Worm (Caenorhabditis elegans) whole organism, L3 larva: ENCODE data around the gene F47B8.10.

Experiments
- R02D3.7 ChIP-seq: fragments of 150-350 bp; optimal IDR thresholded peaks from 2 replicates; lab custom pipeline; 2014; ENCODE audit warnings: missing biosample characterization, missing genetic modification characterization
- aly-2 ChIP-seq: fragments of 150-350 bp; optimal IDR thresholded peaks from 2 replicates; lab custom pipeline; 2014; ENCODE audit warnings: missing biosample characterization, missing genetic modification characterization
- ceh-16 ChIP-seq: sonication (generic microtip); optimal IDR thresholded peaks from 2 replicates; lab custom pipeline; 2017; ENCODE audit warnings: missing biosample characterization, missing genetic modification characterization
- ceh-82 ChIP-seq: fragments of 150-350 bp; optimal IDR thresholded peaks from 2 replicates; lab custom pipeline; 2014; ENCODE audit warnings: missing biosample characterization, missing genetic modification characterization
- daf-12 ChIP-seq: fragments of 150-350 bp; optimal IDR thresholded peaks from 2 replicates; lab custom pipeline; 2014; ENCODE audit warnings: missing biosample characterization, missing genetic modification reagents, missing genetic modification characterization
- egl-27 ChIP-seq: sonication (generic microtip); optimal IDR thresholded peaks from 4 replicates; lab custom pipeline; 2017; ENCODE audit warnings: missing biosample characterization, missing genetic modification reagents, missing genetic modification characterization
- egl-5 ChIP-seq: fragments of 150-350 bp; optimal IDR thresholded peaks from 2 replicates; lab custom pipeline; 2017; ENCODE audit warnings: missing biosample characterization, missing genetic modification reagents, missing genetic modification characterization, inconsistent platforms
- elt-2 ChIP-seq: sonication (generic microtip); optimal IDR thresholded peaks from 2 replicates; lab custom pipeline; 2016; ENCODE audit warnings: missing genetic modification reagents, mild to moderate bottlenecking, missing genetic modification characterization, missing compliant biosample characterization
- elt-3 ChIP-seq, 3 experiments: fragments of 150-350 bp in 1 of 3; sonication (generic microtip) in 2 of 3; optimal IDR thresholded peaks; 2 replicates in 2 of 3; 4 replicates in 1 of 3; lab custom pipeline; 2014 to 2017; ENCODE audit warnings: missing biosample characterization in 3 of 3, missing genetic modification characterization in 3 of 3
- eor-1 ChIP-seq, 2 experiments: fragments of 150-350 bp; optimal IDR thresholded peaks; 2 replicates each; lab custom pipeline; 2014 to 2018; ENCODE audit warnings: missing biosample characterization in 2 of 2, missing genetic modification characterization in 2 of 2
- fkh-10 ChIP-seq: sonication (generic microtip); optimal IDR thresholded peaks from 2 replicates; lab custom pipeline; 2017; ENCODE audit warnings: missing biosample characterization, missing genetic modification reagents, missing genetic modification characterization
- fkh-2 ChIP-seq: fragments of 150-350 bp; optimal IDR thresholded peaks from 2 replicates; lab custom pipeline; 2014; ENCODE audit warnings: missing biosample characterization, missing genetic modification reagents, missing genetic modification characterization
- jun-1 ChIP-seq: fragments of 150-350 bp; optimal IDR thresholded peaks from 2 replicates; lab custom pipeline; 2014; ENCODE audit warnings: missing biosample characterization, missing genetic modification reagents, missing genetic modification characterization
- lin-39 ChIP-seq: fragments of 150-350 bp; optimal IDR thresholded peaks from 2 replicates; lab custom pipeline; 2018; ENCODE audit warnings: missing biosample characterization, missing genetic modification reagents, missing genetic modification characterization
- lsy-12 ChIP-seq: sonication (generic microtip); optimal IDR thresholded peaks from 2 replicates; lab custom pipeline; 2016; ENCODE audit warnings: mild to moderate bottlenecking, missing genetic modification characterization, missing compliant biosample characterization
- mdl-1 ChIP-seq: fragments of 150-350 bp; optimal IDR thresholded peaks from 2 replicates; lab custom pipeline; 2014; ENCODE audit warnings: missing biosample characterization, missing genetic modification characterization
- mml-1 ChIP-seq: fragments of 150-350 bp; sonication (generic microtip); optimal IDR thresholded peaks from 3 replicates; lab custom pipeline; 2014; ENCODE audit warnings: missing biosample characterization, missing genetic modification characterization
- nhr-11 ChIP-seq: fragments of 150-350 bp; optimal IDR thresholded peaks from 2 replicates; lab custom pipeline; 2014; ENCODE audit warnings: missing biosample characterization, missing genetic modification characterization
- nhr-12 ChIP-seq: fragments of 150-350 bp; optimal IDR thresholded peaks from 2 replicates; lab custom pipeline; 2014; ENCODE audit warnings: missing biosample characterization, missing genetic modification characterization
- nhr-23 ChIP-seq: fragments of 150-350 bp; optimal IDR thresholded peaks from 2 replicates; lab custom pipeline; 2014; ENCODE audit warnings: missing biosample characterization, missing genetic modification reagents, missing genetic modification characterization
- nhr-25 ChIP-seq: sonication (generic microtip); optimal IDR thresholded peaks from 2 replicates; lab custom pipeline; 2017; ENCODE audit warnings: missing biosample characterization, missing genetic modification characterization
- nhr-28 ChIP-seq: fragments of 150-350 bp; optimal IDR thresholded peaks from 2 replicates; lab custom pipeline; 2014; ENCODE audit warnings: missing biosample characterization, missing genetic modification characterization
- nhr-43 ChIP-seq: sonication (generic microtip); optimal IDR thresholded peaks from 2 replicates; lab custom pipeline; 2016; ENCODE audit warnings: mild to moderate bottlenecking, missing genetic modification characterization, missing compliant biosample characterization; ENCODE audit not compliant: poor library complexity, severe bottlenecking
- nhr-67 ChIP-seq: fragments of 150-350 bp; optimal IDR thresholded peaks from 2 replicates; lab custom pipeline; 2014; ENCODE audit warnings: missing biosample characterization, missing genetic modification characterization
- nhr-76 ChIP-seq: fragments of 150-350 bp; sonication (generic microtip); optimal IDR thresholded peaks from 5 replicates; lab custom pipeline; 2014; ENCODE audit warnings: missing biosample characterization, missing genetic modification characterization
- nhr-77 ChIP-seq: fragments of 150-350 bp; optimal IDR thresholded peaks from 2 replicates; lab custom pipeline; 2014; ENCODE audit warnings: missing biosample characterization, missing genetic modification characterization
- pha-4 ChIP-seq: fragments of 150-350 bp; optimal IDR thresholded peaks from 2 replicates; lab custom pipeline; 2014; ENCODE audit warnings: missing biosample characterization, missing genetic modification reagents, missing genetic modification characterization
- skn-1 ChIP-seq: fragments of 150-350 bp; optimal IDR thresholded peaks from 2 replicates; lab custom pipeline; 2014; ENCODE audit warnings: missing biosample characterization, missing genetic modification characterization
- snpc-4 ChIP-seq: fragments of 150-350 bp; optimal IDR thresholded peaks from 2 replicates; lab custom pipeline; 2014; ENCODE audit warnings: missing biosample characterization, missing genetic modification characterization
- unc-62 ChIP-seq: fragments of 150-350 bp; sonication (generic microtip); optimal IDR thresholded peaks from 4 replicates; lab custom pipeline; 2014; ENCODE audit warnings: missing biosample characterization, missing genetic modification reagents, missing genetic modification characterization
- zag-1 ChIP-seq: fragments of 150-350 bp; optimal IDR thresholded peaks from 2 replicates; lab custom pipeline; 2014; ENCODE audit warnings: missing biosample characterization, missing genetic modification characterization
- ztf-11 ChIP-seq: fragments of 150-350 bp; optimal IDR thresholded peaks from 2 replicates; lab custom pipeline; 2014; ENCODE audit warnings: missing biosample characterization, missing genetic modification characterization
- ztf-4 ChIP-seq: fragments of 150-350 bp; optimal IDR thresholded peaks from 2 replicates; lab custom pipeline; 2014; ENCODE audit warnings: missing biosample characterization, missing genetic modification characterization

F47B8.10 gene

DNA sequence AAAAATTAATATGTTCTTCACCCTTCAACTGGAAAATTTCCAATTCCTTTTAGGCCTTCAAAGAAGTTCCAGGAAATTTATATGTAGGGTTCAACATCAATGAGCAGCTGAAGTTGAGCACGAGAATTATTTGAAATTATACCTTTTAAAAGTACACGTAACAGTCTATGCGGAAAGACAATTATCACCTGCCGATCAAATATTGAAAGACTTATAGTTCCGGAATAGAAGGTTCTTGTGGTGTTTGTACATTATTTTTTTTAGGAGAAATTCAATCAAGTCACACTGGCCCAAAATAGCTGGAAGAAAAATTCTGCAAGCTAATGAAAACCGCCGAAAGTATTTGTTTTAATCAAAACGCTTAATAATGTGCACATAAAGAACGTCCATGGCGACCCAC is 38.5 kb downstream of the F47B8.10 start:
- TF ChIP-seq nhr-43 (tag; lab: Kevin White, UChicago) (no peak), jun-1 (no peak), eor-1 (tag; optimal IDR thresholded peaks at IDR 0.05; lab: Kevin White, UChicago) (no peak), mdl-1 (no peak), elt-2 (tag; lab: Kevin White, UChicago) (no peak), nhr-67 (no peak), lin-39 (tag; lab: Kevin White, UChicago) (no peak), zag-1 (tag; lab: Kevin White, UChicago) (no peak), skn-1 (no peak), daf-12 (tag; lab: Kevin White, UChicago) (no peak), egl-5 (tag; lab: Kevin White, UChicago) (no peak), ztf-4 (tag; lab: Kevin White, UChicago) (no peak), snpc-4 (tag; lab: Kevin White, UChicago) (no peak), pha-4 (tag; lab: Kevin White, UChicago) (no peak), nhr-25 (tag; lab: Kevin White, UChicago) (no peak), ztf-11 (tag; lab: Kevin White, UChicago) (no peak), R02D3.7 (tag; lab: Kevin White, UChicago) (no peak), nhr-23 (no peak), nhr-12 (no peak), fkh-2 (tag; lab: Kevin White, UChicago) (no peak)

ce11 chrV:14391830-14392229 is 50.1 kb downstream of the F47B8.10 start, which contains the start of gene C15H11.10:
C15H11.10 (plus strand) TSS chrV:14392130.
- no peak for TF ChIP-seq mdl-1
- TF ChIP-seq egl-27, result no peak
- TF ChIP-seq unc-62 (GFP tag; lab: Kevin White, UChicago), result no peak
- no peak for TF ChIP-seq fkh-10 (GFP tag; lab: Kevin White, UChicago)
- TF ChIP-seq nhr-11, result no peak
- no peak for TF ChIP-seq ceh-16 (tag; lab: Kevin White, UChicago)

ce11 chrV:14393504-14393903 is 51.7 kb downstream of the F47B8.10 start, which contains the start of gene C15H11.1:
C15H11.1 (plus strand) TSS chrV:14393804.
- TF ChIP-seq lsy-12 (tag; lab: Kevin White, UChicago), result no peak
- TF ChIP-seq R02D3.7 (tag; lab: Kevin White, UChicago), result no peak
- no peak for TF ChIP-seq eor-1 (tag; optimal IDR thresholded peaks at IDR 0.05; lab: Kevin White, UChicago)
- TF ChIP-seq aly-2 (tag; lab: Kevin White, UChicago), result no peak
- no peak for TF ChIP-seq nhr-23
- TF ChIP-seq fkh-10 (GFP tag; lab: Kevin White, UChicago), result no peak
- no peak for TF ChIP-seq snpc-4 (tag; lab: Kevin White, UChicago)
- no peak for TF ChIP-seq elt-3 (tag; optimal IDR thresholded peaks at IDR 0.05; lab: Kevin White, UChicago)
- TF ChIP-seq zag-1 (tag; lab: Kevin White, UChicago), result no peak
- TF ChIP-seq pha-4 (tag; lab: Kevin White, UChicago), result no peak
- no peak for TF ChIP-seq lin-39 (tag; lab: Kevin White, UChicago)
- no peak for TF ChIP-seq daf-12 (tag; lab: Kevin White, UChicago)
- TF ChIP-seq mml-1, result no peak
- TF ChIP-seq egl-27, result no peak
- no peak for TF ChIP-seq fkh-2 (tag; lab: Kevin White, UChicago)
- no peak for TF ChIP-seq ztf-4 (tag; lab: Kevin White, UChicago)
- no peak for TF ChIP-seq nhr-28 (tag; lab: Kevin White, UChicago)
- TF ChIP-seq nhr-76 (tag; lab: Kevin White, UChicago), result no peak
- no peak for TF ChIP-seq nhr-67
- no peak for TF ChIP-seq nhr-11

- TF ChIP-seq fkh-10 (GFP tag; lab: Kevin White, UChicago) (no peak), ceh-82 (tag; lab: Kevin White, UChicago) (no peak), lsy-12 (tag; lab: Kevin White, UChicago) (no peak), ceh-16 (tag; lab: Kevin White, UChicago) (no peak), nhr-67 (no peak), nhr-43 (tag; lab: Kevin White, UChicago) (no peak), jun-1 (no peak), eor-1 (tag; optimal IDR thresholded peaks at IDR 0.05; lab: Kevin White, UChicago) (no peak), nhr-25 (tag; lab: Kevin White, UChicago) (no peak), nhr-76 (tag; lab: Kevin White, UChicago) (no peak), nhr-77 (tag; lab: Kevin White, UChicago) (no peak), unc-62 (GFP tag; lab: Kevin White, UChicago) (no peak)
These were observed 53.0 kb downstream of the F47B8.10 start, which contains the start of gene C15H11.13 for ce11 chrV:14394743-14395142. C15H11.13 (plus strand) TSS chrV:14395043.
